Worm (Caenorhabditis elegans) whole organism, L4 larva: Measurements from ENCODE around the gene nas-4.

Source experiments
- daf-19 ChIP-seq: fragments of 200-800 bp; sonication (Bioruptor generic); conservative IDR thresholded peaks from 2 replicates; pipeline ENCODE4 v1.3.6; 2022; ENCODE audit warnings: missing genetic modification characterization, missing compliant biosample characterization
- nhr-11 ChIP-seq: fragments of 150-350 bp; optimal IDR thresholded peaks from 2 replicates; lab custom pipeline; 2014; ENCODE audit warnings: missing biosample characterization, missing genetic modification characterization
- snpc-4 ChIP-seq: fragments of 150-350 bp; optimal IDR thresholded peaks from 2 replicates; lab custom pipeline; 2014; ENCODE audit warnings: missing biosample characterization, missing genetic modification characterization
- unc-130 ChIP-seq: sonication (generic microtip); optimal IDR thresholded peaks from 2 replicates; lab custom pipeline; 2016; ENCODE audit warnings: missing genetic modification reagents, missing genetic modification characterization, missing compliant biosample characterization

DNA sequence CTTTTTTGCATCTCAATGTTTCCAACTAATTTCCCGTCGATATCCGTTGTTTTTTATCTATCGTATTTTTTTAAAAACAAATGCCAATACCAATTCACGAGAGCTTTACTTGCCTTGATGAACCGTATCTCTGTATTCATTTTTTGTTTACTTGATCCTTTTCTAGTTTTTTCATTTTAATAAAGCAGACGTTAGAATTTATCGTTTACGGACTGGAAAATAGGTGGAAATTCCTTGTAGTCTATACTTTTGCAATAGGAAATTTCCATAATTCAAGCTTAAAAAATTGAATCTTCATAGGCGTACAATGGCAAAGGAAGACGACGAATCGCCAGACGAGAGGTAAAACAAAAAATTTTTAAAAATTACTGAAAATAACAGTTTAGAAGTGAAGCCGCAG lies 44.4 kb upstream of the nas-4 start, which contains the start of gene algn-1:
- no peak for TF ChIP-seq snpc-4
- TF ChIP-seq nhr-11 (tag; lab: Kevin White, UChicago): no peak
- no peak for TF ChIP-seq daf-19 (GFP tag; lab: Robert Waterston, UW)
- no peak for TF ChIP-seq unc-130 (GFP tag; lab: Kevin White, UChicago)
